Fruit fly (Drosophila melanogaster) whole organism, embryonic: Measurements from ENCODE around the gene Lsd-1.

Experiments
- Antp ChIP-seq: fragments of 200-800 bp; sonication (Bioruptor generic); optimal IDR thresholded peaks from 3 replicates; lab custom pipeline; 2016; ENCODE audit warnings: missing biosample characterization, missing genetic modification characterization
- BEAF-32 ChIP-seq: fragments of 200-800 bp; sonication (Bioruptor generic); optimal IDR thresholded peaks from 3 replicates; lab custom pipeline; 2017; ENCODE audit warnings: missing biosample characterization, missing genetic modification characterization, mild to moderate bottlenecking, moderate library complexity, missing genetic modification reagents
- CG10274 ChIP-seq: fragments of 200-800 bp; sonication (Bioruptor generic); optimal IDR thresholded peaks from 3 replicates; lab custom pipeline; 2017; ENCODE audit warnings: missing biosample characterization, mild to moderate bottlenecking, missing genetic modification characterization
- CG10654 ChIP-seq: fragments of 200-800 bp; sonication (Bioruptor generic); optimal IDR thresholded peaks from 2 replicates; lab custom pipeline; 2016; ENCODE audit warnings: missing biosample characterization, missing genetic modification characterization
- CG10959 ChIP-seq: fragments of 200-800 bp; sonication (Bioruptor generic); IDR thresholded peaks from 2 replicates; pipeline ENCODE4 v1.3.6; 2022; ENCODE audit warnings: missing biosample characterization, missing genetic modification characterization
- CG11456 ChIP-seq: fragments of 200-800 bp; sonication (Bioruptor generic); IDR thresholded peaks from 3 replicates; pipeline ENCODE4 v1.3.6; 2022; ENCODE audit warnings: missing biosample characterization, missing genetic modification characterization
- CG11560 ChIP-seq: fragments of 200-800 bp; sonication (Bioruptor generic); IDR thresholded peaks from 3 replicates; pipeline ENCODE4 v1.3.6; 2022; ENCODE audit warnings: missing biosample characterization, missing genetic modification characterization
- CG13123 ChIP-seq: fragments of 200-800 bp; sonication (Bioruptor generic); optimal IDR thresholded peaks from 2 replicates; lab custom pipeline; 2016; ENCODE audit warnings: missing biosample characterization, missing genetic modification characterization
- CG14710 ChIP-seq: fragments of 200-800 bp; sonication (Bioruptor generic); optimal IDR thresholded peaks from 3 replicates; lab custom pipeline; 2019; ENCODE audit warnings: missing biosample characterization, mild to moderate bottlenecking, missing genetic modification characterization, moderate library complexity
- CG15601 ChIP-seq: fragments of 200-800 bp; sonication (Bioruptor generic); optimal IDR thresholded peaks from 3 replicates; lab custom pipeline; 2019; ENCODE audit warnings: missing biosample characterization, mild to moderate bottlenecking, missing genetic modification characterization, moderate library complexity
- CG18599 ChIP-seq: fragments of 200-800 bp; sonication (Bioruptor generic); optimal IDR thresholded peaks from 3 replicates; lab custom pipeline; 2017; ENCODE audit warnings: missing biosample characterization, missing genetic modification characterization, mild to moderate bottlenecking, moderate library complexity, missing genetic modification reagents
- CG30020 ChIP-seq: fragments of 200-800 bp; optimal IDR thresholded peaks from 2 replicates; lab custom pipeline; 2019; ENCODE audit warnings: missing biosample characterization, mild to moderate bottlenecking, missing genetic modification characterization, moderate library complexity
- CG3065 ChIP-seq: fragments of 200-800 bp; sonication (Bioruptor generic); optimal IDR thresholded peaks from 2 replicates; lab custom pipeline; 2016; ENCODE audit warnings: missing biosample characterization, missing genetic modification characterization
- CG3163 ChIP-seq: fragments of 200-800 bp; sonication (Bioruptor generic); optimal IDR thresholded peaks from 3 replicates; lab custom pipeline; 2016; ENCODE audit warnings: missing biosample characterization, missing genetic modification characterization
- CG6765 ChIP-seq: fragments of 200-800 bp; sonication (Bioruptor generic); optimal IDR thresholded peaks from 3 replicates; lab custom pipeline; 2017; ENCODE audit warnings: missing biosample characterization, mild to moderate bottlenecking, missing genetic modification characterization
- CG7928 ChIP-seq: fragments of 200-800 bp; sonication (Bioruptor generic); optimal IDR thresholded peaks from 2 replicates; lab custom pipeline; 2017; ENCODE audit warnings: missing biosample characterization, mild to moderate bottlenecking, missing genetic modification characterization
- CG9876 ChIP-seq: fragments of 200-800 bp; sonication (Bioruptor generic); optimal IDR thresholded peaks from 2 replicates; lab custom pipeline; 2016; ENCODE audit warnings: missing biosample characterization, missing genetic modification characterization
- Camta ChIP-seq: fragments of 200-800 bp; sonication (Bioruptor generic); optimal IDR thresholded peaks from 2 replicates; lab custom pipeline; 2016; ENCODE audit warnings: missing biosample characterization, missing genetic modification characterization
- Fer2 ChIP-seq: fragments of 200-800 bp; sonication (Bioruptor generic); optimal IDR thresholded peaks from 2 replicates; lab custom pipeline; 2018; ENCODE audit warnings: missing biosample characterization, mild to moderate bottlenecking, missing genetic modification characterization, moderate library complexity
- Fer3 ChIP-seq: fragments of 200-800 bp; sonication (Bioruptor generic); optimal IDR thresholded peaks from 2 replicates; lab custom pipeline; 2018; ENCODE audit warnings: missing biosample characterization, mild to moderate bottlenecking, missing genetic modification characterization, moderate library complexity
- Gug ChIP-seq: fragments of 200-800 bp; sonication (Bioruptor generic); IDR thresholded peaks from 4 replicates; pipeline ENCODE4 v1.3.6; 2022; ENCODE audit warnings: missing biosample characterization, missing genetic modification characterization
- NfI ChIP-seq: fragments of 200-800 bp; sonication (Bioruptor generic); optimal IDR thresholded peaks from 3 replicates; lab custom pipeline; 2018; ENCODE audit warnings: missing biosample characterization, mild to moderate bottlenecking, missing genetic modification characterization, moderate library complexity
- YL-1 ChIP-seq: fragments of 200-800 bp; sonication (Bioruptor generic); optimal IDR thresholded peaks from 3 replicates; lab custom pipeline; 2017; ENCODE audit warnings: missing biosample characterization, mild to moderate bottlenecking, missing genetic modification characterization
- ac ChIP-seq: fragments of 200-800 bp; sonication (Bioruptor generic); optimal IDR thresholded peaks from 3 replicates; lab custom pipeline; 2017; ENCODE audit warnings: missing biosample characterization, mild to moderate bottlenecking, missing genetic modification characterization
- aop ChIP-seq: fragments of 200-800 bp; sonication (Bioruptor generic); IDR thresholded peaks from 2 replicates; pipeline ENCODE4 v1.3.6; 2022; ENCODE audit warnings: missing biosample characterization, missing genetic modification characterization
- ase ChIP-seq: fragments of 200-800 bp; sonication (Bioruptor generic); IDR thresholded peaks from 3 replicates; pipeline ENCODE4 v1.3.6; 2022; ENCODE audit warnings: missing biosample characterization, missing genetic modification characterization
- cg ChIP-seq: fragments of 200-800 bp; sonication (Bioruptor generic); optimal IDR thresholded peaks from 3 replicates; lab custom pipeline; 2019; ENCODE audit warnings: missing biosample characterization, mild to moderate bottlenecking, missing genetic modification characterization, moderate library complexity
- chif ChIP-seq, 2 experiments: fragments of 200-800 bp; sonication (Bioruptor generic); optimal IDR thresholded peaks; 3 replicates each; lab custom pipeline; 2016; ENCODE audit warnings: missing biosample characterization in 2 of 2, missing genetic modification characterization in 2 of 2
- dmrt99B ChIP-seq: fragments of 200-800 bp; sonication (Bioruptor generic); optimal IDR thresholded peaks from 2 replicates; lab custom pipeline; 2018; ENCODE audit warnings: missing biosample characterization, mild to moderate bottlenecking, missing genetic modification characterization, moderate library complexity
- ewg ChIP-seq: fragments of 200-800 bp; sonication (Bioruptor generic); optimal IDR thresholded peaks from 3 replicates; lab custom pipeline; 2017; ENCODE audit warnings: mild to moderate bottlenecking, missing biosample characterization, missing genetic modification reagents, missing genetic modification characterization
- eyg ChIP-seq: fragments of 200-800 bp; sonication (Bioruptor generic); optimal IDR thresholded peaks from 3 replicates; lab custom pipeline; 2016; ENCODE audit warnings: missing biosample characterization, missing genetic modification characterization
- fd96Cb ChIP-seq: fragments of 200-800 bp; sonication (Bioruptor generic); optimal IDR thresholded peaks from 2 replicates; lab custom pipeline; 2018; ENCODE audit warnings: missing biosample characterization, mild to moderate bottlenecking, missing genetic modification characterization, moderate library complexity
- gce ChIP-seq: fragments of 200-800 bp; sonication (Bioruptor generic); IDR thresholded peaks from 3 replicates; pipeline ENCODE4 v1.3.6; 2022; ENCODE audit warnings: missing biosample characterization, missing genetic modification characterization
- gt ChIP-seq: fragments of 200-800 bp; sonication (Bioruptor generic); IDR thresholded peaks from 2 replicates; pipeline ENCODE4 v1.3.6; 2022; ENCODE audit warnings: missing biosample characterization, missing genetic modification characterization
- hth ChIP-seq: fragments of >200 bp; optimal IDR thresholded peaks from 2 replicates; lab custom pipeline; 2017; ENCODE audit warnings: inconsistent platforms
- inv ChIP-seq: fragments of 200-800 bp; sonication (Bioruptor generic); IDR thresholded peaks from 2 replicates; pipeline ENCODE4 v1.3.6; 2022; ENCODE audit warnings: missing biosample characterization, missing genetic modification characterization; ENCODE audit not compliant: partially characterized antibody
- jumu ChIP-seq: fragments of 200-800 bp; sonication (Bioruptor generic); optimal IDR thresholded peaks from 3 replicates; lab custom pipeline; 2016; ENCODE audit warnings: missing biosample characterization, missing genetic modification characterization
- ken ChIP-seq: fragments of 200-800 bp; sonication (Bioruptor generic); IDR thresholded peaks from 3 replicates; pipeline ENCODE4 v1.3.6; 2022; ENCODE audit warnings: missing biosample characterization, missing genetic modification characterization
- kni ChIP-seq: fragments of 200-800 bp; sonication (Bioruptor generic); optimal IDR thresholded peaks from 3 replicates; lab custom pipeline; 2017; ENCODE audit warnings: mild to moderate bottlenecking, missing biosample characterization, missing genetic modification reagents, missing genetic modification characterization
- lov ChIP-seq, 2 experiments: fragments of 200-800 bp in 1 of 2; fragments of >200 bp in 1 of 2; sonication (Bioruptor generic) in 1 of 2; IDR thresholded peaks in 1 of 2; optimal IDR thresholded peaks in 1 of 2; 2 replicates in 1 of 2; 3 replicates in 1 of 2; pipeline versions ENCODE4 v1.3.6 to Lab custom; 2017 to 2022; ENCODE audit warnings: missing biosample characterization in 1 of 2, missing genetic modification characterization in 1 of 2
- mld ChIP-seq: fragments of 200-800 bp; sonication (Bioruptor generic); IDR thresholded peaks from 3 replicates; pipeline ENCODE4 v1.3.6; 2022; ENCODE audit warnings: missing biosample characterization, missing genetic modification characterization; ENCODE audit not compliant: partially characterized antibody
- nerfin-1 ChIP-seq: fragments of 200-800 bp; sonication (Bioruptor generic); optimal IDR thresholded peaks from 3 replicates; lab custom pipeline; 2019; ENCODE audit warnings: missing biosample characterization, mild to moderate bottlenecking, missing genetic modification characterization, moderate library complexity
- oc ChIP-seq: fragments of 200-800 bp; sonication (Bioruptor generic); optimal IDR thresholded peaks from 2 replicates; lab custom pipeline; 2018; ENCODE audit warnings: missing biosample characterization, mild to moderate bottlenecking, missing genetic modification characterization, moderate library complexity
- odd ChIP-seq: fragments of 200-800 bp; sonication (Bioruptor generic); optimal IDR thresholded peaks from 2 replicates; lab custom pipeline; 2017; ENCODE audit warnings: missing biosample characterization, mild to moderate bottlenecking, missing genetic modification characterization
- pb ChIP-seq: fragments of 200-800 bp; sonication (Bioruptor generic); optimal IDR thresholded peaks from 3 replicates; lab custom pipeline; 2016; ENCODE audit warnings: missing biosample characterization, missing genetic modification characterization
- ro ChIP-seq: fragments of 200-800 bp; sonication (Bioruptor generic); IDR thresholded peaks from 2 replicates; pipeline ENCODE4 v1.3.6; 2022; ENCODE audit warnings: missing biosample characterization, missing genetic modification characterization
- salm ChIP-seq: fragments of 200-800 bp; sonication (Bioruptor generic); optimal IDR thresholded peaks from 2 replicates; lab custom pipeline; 2018; ENCODE audit warnings: missing biosample characterization, mild to moderate bottlenecking, missing genetic modification characterization
- tap ChIP-seq: fragments of 200-800 bp; optimal IDR thresholded peaks from 3 replicates; lab custom pipeline; 2019; ENCODE audit warnings: missing biosample characterization, mild to moderate bottlenecking, missing genetic modification characterization, moderate library complexity
- wdn ChIP-seq: fragments of 200-800 bp; sonication (Bioruptor generic); IDR thresholded peaks from 2 replicates; pipeline ENCODE4 v1.3.6; 2022; ENCODE audit warnings: missing biosample characterization, missing genetic modification characterization
- zf30C ChIP-seq: fragments of 200-800 bp; sonication (Bioruptor generic); optimal IDR thresholded peaks from 3 replicates; lab custom pipeline; 2018; ENCODE audit warnings: missing biosample characterization, mild to moderate bottlenecking, missing genetic modification characterization

The Lsd-1 gene

dm6 chr3R:23783961-23784360 lies 20.3 kb downstream of the Lsd-1 start (continued):
- TF ChIP-seq odd (GFP tag; lab: Kevin White, UChicago) (peak; percentile 37), CG18599 (peak; percentile 62), Fer2 (no peak), wdn (GFP tag; lab: Robert Waterston, UW) (no peak), eyg (GFP tag; lab: Kevin White, UChicago) (no peak), Fer3 (tag; lab: Kevin White, UChicago) (peak; percentile 54), CG30020 (peak; percentile 49), ro (GFP tag; lab: Robert Waterston, UW) (peak; percentile 32; the same call in 1 of the 2 replicates), gt (no peak), CG3065 (peak; percentile 10), CG10274 (no peak), salm (peak; percentile 55), BEAF-32 (GFP tag; lab: Kevin White, UChicago) (no peak), hth (lab: Kevin White, UChicago) (no peak), CG10959 (GFP tag; lab: Robert Waterston, UW) (peak; percentile 53; the same call in 1 of the 2 replicates), pb (GFP tag; lab: Kevin White, UChicago) (peak; percentile 58), CG9876 (peak; percentile 10), chif (GFP tag; optimal IDR thresholded peaks at IDR 0.05; lab: Kevin White, UChicago) (peak; percentile 69 to 83), CG14710 (tag; lab: Kevin White, UChicago) (peak; percentile 90), CG3163 (GFP tag; lab: Kevin White, UChicago) (no peak), CG10654 (GFP tag; lab: Kevin White, UChicago) (peak; percentile 56), dmrt99B (peak; percentile 79), NfI (peak; percentile 44), oc (tag; lab: Kevin White, UChicago) (peak; percentile 84), ase (peak; percentile 73; the same call in 2 of the 3 replicates), cg (no peak), inv (GFP tag; lab: Robert Waterston, UW) (no peak), fd96Cb (tag; lab: Kevin White, UChicago) (peak; percentile 89), CG11560 (tag; lab: Robert Waterston, UW) (no peak), kni (GFP tag; lab: Kevin White, UChicago) (no peak), CG11456 (GFP tag; lab: Robert Waterston, UW) (no peak), Antp (GFP tag; lab: Kevin White, UChicago) (peak; percentile 37), ewg (GFP tag; lab: Kevin White, UChicago) (peak; percentile 70), CG15601 (tag; lab: Kevin White, UChicago) (peak; percentile 85), CG13123 (GFP tag; lab: Kevin White, UChicago) (peak; percentile 3), CG7928 (no peak), jumu (GFP tag; lab: Kevin White, UChicago) (peak; percentile 68), nerfin-1 (tag; lab: Kevin White, UChicago) (peak; percentile 73), lov (optimal IDR thresholded peaks at IDR 0.05; lab: Kevin White, UChicago) (no peak), lov (GFP tag; IDR thresholded peaks at IDR 0.05; lab: Robert Waterston, UW) (no peak), gce (GFP tag; lab: Robert Waterston, UW) (peak; percentile 52; the same call in 1 of the 3 replicates), ac (GFP tag; lab: Kevin White, UChicago) (peak; percentile 52), Gug (GFP tag; lab: Robert Waterston, UW) (peak; percentile 35; the same call in 1 of the 4 replicates), zf30C (GFP tag; lab: Kevin White, UChicago) (no peak), CG6765 (no peak), ken (GFP tag; lab: Robert Waterston, UW) (peak; percentile 48; the same call in 1 of the 3 replicates), tap (tag; lab: Kevin White, UChicago) (peak; percentile 45), mld (GFP tag; lab: Robert Waterston, UW) (no peak), Camta (GFP tag; lab: Kevin White, UChicago) (peak; percentile 59), aop (no peak), YL-1 (no peak)
